Worm (Caenorhabditis elegans) whole organism, midembryonic: Measurements from ENCODE around the gene H20E11.3.

Experiments
- T22C8.4 ChIP-seq: fragments of 200-800 bp; sonication (Bioruptor generic); IDR thresholded peaks from 2 replicates; pipeline ENCODE4 v1.3.6; 2022; ENCODE audit warnings: missing genetic modification characterization, missing compliant biosample characterization
- med-1 ChIP-seq: sonication (generic microtip); optimal IDR thresholded peaks from 2 replicates; lab custom pipeline; 2017; ENCODE audit warnings: missing genetic modification characterization, mild to moderate bottlenecking, missing compliant biosample characterization, antibody characterized with exemption, missing genetic modification reagents; ENCODE audit not compliant: insufficient read depth
- tab-1 ChIP-seq: fragments of 200-800 bp; sonication (Bioruptor generic); IDR thresholded peaks from 2 replicates; pipeline ENCODE4 v1.3.6; 2022; ENCODE audit warnings: missing genetic modification characterization, missing compliant biosample characterization
- ztf-29 ChIP-seq: fragments of 200-800 bp; sonication (Bioruptor generic); IDR thresholded peaks from 2 replicates; pipeline ENCODE4 v1.3.6; 2022; ENCODE audit warnings: missing genetic modification reagents, missing genetic modification characterization, missing compliant biosample characterization

- no peak for TF ChIP-seq tab-1 (GFP tag; lab: Robert Waterston, UW)
- no peak for TF ChIP-seq med-1 (GFP tag; lab: Kevin White, UChicago)
- TF ChIP-seq ztf-29 = no peak
- no peak for TF ChIP-seq T22C8.4 (GFP tag; lab: Robert Waterston, UW)
These were observed 5.3 kb downstream of the H20E11.3 start, which contains the start of gene H20E11.1 for ce11 chrIV:6829902-6830301.
